Fruit fly (Drosophila melanogaster) whole organism, embryonic: ENCODE measurements around the gene Fie.

Source experiments
- Aef1 ChIP-seq: fragments of 200-800 bp; sonication (Bioruptor generic); IDR thresholded peaks from 3 replicates; pipeline ENCODE4 v1.3.6; 2022; ENCODE audit warnings: missing biosample characterization, missing genetic modification characterization
- Awh ChIP-seq: fragments of 200-800 bp; sonication (Bioruptor generic); IDR thresholded peaks from 2 replicates; pipeline ENCODE4, ENCODE4 v1.3.6; 2022; ENCODE audit warnings: missing biosample characterization, missing genetic modification characterization
- Bdp1 ChIP-seq: fragments of 200-800 bp; sonication (Bioruptor generic); optimal IDR thresholded peaks from 3 replicates; lab custom pipeline; 2016; ENCODE audit warnings: missing biosample characterization, missing genetic modification characterization
- Bgb ChIP-seq: fragments of 200-800 bp; sonication (Bioruptor generic); IDR thresholded peaks from 2 replicates; pipeline ENCODE4 v1.3.6; 2022; ENCODE audit warnings: missing biosample characterization, missing genetic modification characterization; ENCODE audit not compliant: partially characterized antibody
- BtbVII ChIP-seq: fragments of 200-800 bp; sonication (Bioruptor generic); optimal IDR thresholded peaks from 3 replicates; lab custom pipeline; 2017; ENCODE audit warnings: missing biosample characterization, mild to moderate bottlenecking, missing genetic modification characterization
- C15 ChIP-seq: fragments of 200-800 bp; sonication (Bioruptor generic); IDR thresholded peaks from 3 replicates; pipeline ENCODE4 v1.3.6; 2022; ENCODE audit warnings: missing biosample characterization, missing genetic modification characterization
- CG10654 ChIP-seq: fragments of 200-800 bp; sonication (Bioruptor generic); optimal IDR thresholded peaks from 2 replicates; lab custom pipeline; 2016; ENCODE audit warnings: missing biosample characterization, missing genetic modification characterization
- CG12071 ChIP-seq: fragments of 200-800 bp; sonication (Bioruptor generic); optimal IDR thresholded peaks from 3 replicates; lab custom pipeline; 2018; ENCODE audit warnings: missing biosample characterization, mild to moderate bottlenecking, missing genetic modification characterization
- CG12155 ChIP-seq: fragments of 200-800 bp; sonication (Bioruptor generic); optimal IDR thresholded peaks from 3 replicates; lab custom pipeline; 2016; ENCODE audit warnings: missing biosample characterization, missing genetic modification characterization
- CG13424 ChIP-seq: fragments of 200-800 bp; sonication (Bioruptor generic); optimal IDR thresholded peaks from 2 replicates; lab custom pipeline; 2019; ENCODE audit warnings: missing biosample characterization, mild to moderate bottlenecking, missing genetic modification characterization, moderate library complexity
- CG15073 ChIP-seq: fragments of 200-800 bp; sonication (Bioruptor generic); optimal IDR thresholded peaks from 2 replicates; lab custom pipeline; 2016; ENCODE audit warnings: missing biosample characterization, missing genetic modification characterization
- CG1603 ChIP-seq: fragments of 200-800 bp; sonication (Bioruptor generic); optimal IDR thresholded peaks from 2 replicates; lab custom pipeline; 2019; ENCODE audit warnings: missing biosample characterization, mild to moderate bottlenecking, missing genetic modification characterization, moderate library complexity
- CG18011 ChIP-seq: fragments of 200-800 bp; sonication (Bioruptor generic); optimal IDR thresholded peaks from 2 replicates; lab custom pipeline; 2017; ENCODE audit warnings: missing biosample characterization, missing genetic modification characterization, mild to moderate bottlenecking, moderate library complexity, missing genotype
- CG3726 ChIP-seq: fragments of 200-800 bp; sonication (Bioruptor generic); IDR thresholded peaks from 3 replicates; pipeline ENCODE4, ENCODE4 v1.3.6; 2022; ENCODE audit warnings: missing biosample characterization, missing genetic modification characterization
- CG3838 ChIP-seq: fragments of 200-800 bp; sonication (Bioruptor generic); optimal IDR thresholded peaks from 3 replicates; lab custom pipeline; 2016; ENCODE audit warnings: missing biosample characterization, missing genetic modification characterization
- CG3995 ChIP-seq: fragments of 200-800 bp; sonication (Bioruptor generic); optimal IDR thresholded peaks from 3 replicates; lab custom pipeline; 2016; ENCODE audit warnings: missing biosample characterization, missing genetic modification characterization
- CG4404 ChIP-seq: fragments of 200-800 bp; sonication (Bioruptor generic); IDR thresholded peaks from 2 replicates; pipeline ENCODE4 v1.3.6; 2022; ENCODE audit warnings: missing biosample characterization, missing genetic modification characterization
- CG9797 ChIP-seq: fragments of 200-800 bp; sonication (Bioruptor generic); optimal IDR thresholded peaks from 3 replicates; lab custom pipeline; 2018; ENCODE audit warnings: missing biosample characterization, mild to moderate bottlenecking, missing genetic modification characterization
- CG9876 ChIP-seq: fragments of 200-800 bp; sonication (Bioruptor generic); optimal IDR thresholded peaks from 2 replicates; lab custom pipeline; 2016; ENCODE audit warnings: missing biosample characterization, missing genetic modification characterization
- Camta ChIP-seq: fragments of 200-800 bp; sonication (Bioruptor generic); optimal IDR thresholded peaks from 2 replicates; lab custom pipeline; 2016; ENCODE audit warnings: missing biosample characterization, missing genetic modification characterization
- CrebB ChIP-seq: fragments of 200-800 bp; sonication (Bioruptor generic); optimal IDR thresholded peaks from 3 replicates; lab custom pipeline; 2018; ENCODE audit warnings: missing biosample characterization, mild to moderate bottlenecking, missing genetic modification characterization
- Dip3 ChIP-seq: fragments of 200-800 bp; sonication (Bioruptor generic); optimal IDR thresholded peaks from 3 replicates; lab custom pipeline; 2016; ENCODE audit warnings: missing biosample characterization, missing genetic modification characterization
- E2f1 ChIP-seq: fragments of 200-800 bp; sonication (Bioruptor generic); IDR thresholded peaks from 2 replicates; pipeline ENCODE4 v1.3.6; 2022; ENCODE audit warnings: missing biosample characterization, missing genetic modification characterization
- E2f2 ChIP-seq: fragments of 200-800 bp; sonication (Bioruptor generic); IDR thresholded peaks from 2 replicates; pipeline ENCODE4 v1.3.6; 2022; ENCODE audit warnings: missing biosample characterization, missing genetic modification characterization
- Fer3 ChIP-seq: fragments of 200-800 bp; sonication (Bioruptor generic); optimal IDR thresholded peaks from 2 replicates; lab custom pipeline; 2018; ENCODE audit warnings: missing biosample characterization, mild to moderate bottlenecking, missing genetic modification characterization, moderate library complexity
- HLH54F ChIP-seq: fragments of 200-800 bp; sonication (Bioruptor generic); optimal IDR thresholded peaks from 3 replicates; lab custom pipeline; 2016; ENCODE audit warnings: missing biosample characterization, missing genetic modification characterization
- Hmr ChIP-seq: fragments of 200-800 bp; sonication (Bioruptor generic); optimal IDR thresholded peaks from 3 replicates; lab custom pipeline; 2017; ENCODE audit warnings: mild to moderate bottlenecking, missing biosample characterization, missing genetic modification reagents, missing genetic modification characterization
- Med ChIP-seq: fragments of 200-800 bp; sonication (Bioruptor generic); peaks from one replicate; lab custom pipeline; 2016; ENCODE audit warnings: missing biosample characterization, missing genetic modification characterization, mild to moderate bottlenecking, inconsistent platforms, moderate library complexity
- Scr ChIP-seq: fragments of 200-800 bp; sonication (Bioruptor generic); IDR thresholded peaks from 2 replicates; pipeline ENCODE4 v1.3.6; 2022; ENCODE audit warnings: missing biosample characterization, missing genetic modification characterization; ENCODE audit not compliant: partially characterized antibody
- TFAM ChIP-seq: fragments of 200-800 bp; sonication (Bioruptor generic); optimal IDR thresholded peaks from 2 replicates; lab custom pipeline; 2017; ENCODE audit warnings: missing biosample characterization, missing genetic modification characterization, inconsistent platforms
- aop ChIP-seq: fragments of 200-800 bp; sonication (Bioruptor generic); IDR thresholded peaks from 2 replicates; pipeline ENCODE4 v1.3.6; 2022; ENCODE audit warnings: missing biosample characterization, missing genetic modification characterization
- ase ChIP-seq: fragments of 200-800 bp; sonication (Bioruptor generic); IDR thresholded peaks from 3 replicates; pipeline ENCODE4 v1.3.6; 2022; ENCODE audit warnings: missing biosample characterization, missing genetic modification characterization
- ash1 ChIP-seq: fragments of 200-800 bp; sonication (Bioruptor generic); optimal IDR thresholded peaks from 2 replicates; lab custom pipeline; 2018; ENCODE audit warnings: missing biosample characterization, mild to moderate bottlenecking, missing genetic modification characterization
- bsh ChIP-seq, 2 experiments: fragments of 200-800 bp; sonication (Bioruptor generic); optimal IDR thresholded peaks; 2 replicates each; lab custom pipeline; 2017 to 2018; ENCODE audit warnings: mild to moderate bottlenecking in 2 of 2, missing biosample characterization in 2 of 2, missing genetic modification characterization in 2 of 2, moderate library complexity in 1 of 2
- croc ChIP-seq: fragments of 200-800 bp; sonication (Bioruptor generic); conservative IDR thresholded peaks from 3 replicates; pipeline ENCODE4 v1.3.6; 2022; ENCODE audit warnings: missing biosample characterization, missing genetic modification characterization
- exex ChIP-seq: fragments of 200-800 bp; sonication (Bioruptor generic); optimal IDR thresholded peaks from 4 replicates; lab custom pipeline; 2018; ENCODE audit warnings: missing biosample characterization, mild to moderate bottlenecking, missing genetic modification characterization, moderate library complexity
- fu2 ChIP-seq: fragments of 200-800 bp; sonication (Bioruptor generic); optimal IDR thresholded peaks from 2 replicates; lab custom pipeline; 2016; ENCODE audit warnings: missing biosample characterization, missing genetic modification characterization
- jumu ChIP-seq: fragments of 200-800 bp; sonication (Bioruptor generic); optimal IDR thresholded peaks from 3 replicates; lab custom pipeline; 2016; ENCODE audit warnings: missing biosample characterization, missing genetic modification characterization
- kay ChIP-seq: fragments of 200-800 bp; sonication (Bioruptor generic); optimal IDR thresholded peaks from 2 replicates; lab custom pipeline; 2016; ENCODE audit warnings: missing biosample characterization, missing genetic modification characterization
- lmd ChIP-seq: fragments of 200-800 bp; sonication (Bioruptor generic); IDR thresholded peaks from 2 replicates; pipeline ENCODE4 v1.3.6; 2022; ENCODE audit warnings: missing biosample characterization, missing genetic modification characterization
- nau ChIP-seq: fragments of 200-800 bp; sonication (Bioruptor generic); optimal IDR thresholded peaks from 3 replicates; lab custom pipeline; 2017; ENCODE audit warnings: missing biosample characterization, mild to moderate bottlenecking, missing genetic modification characterization, missing genetic modification reagents
- org-1 ChIP-seq: fragments of 200-800 bp; sonication (Bioruptor generic); optimal IDR thresholded peaks from 2 replicates; lab custom pipeline; 2017; ENCODE audit warnings: missing biosample characterization, missing genetic modification characterization
- otp ChIP-seq: fragments of 200-800 bp; sonication (Bioruptor generic); IDR thresholded peaks from 3 replicates; pipeline ENCODE4, ENCODE4 v1.3.6; 2022; ENCODE audit warnings: missing biosample characterization, missing genetic modification characterization
- pb ChIP-seq: fragments of 200-800 bp; sonication (Bioruptor generic); optimal IDR thresholded peaks from 3 replicates; lab custom pipeline; 2016; ENCODE audit warnings: missing biosample characterization, missing genetic modification characterization
- sd ChIP-seq: fragments of 200-800 bp; sonication (Bioruptor generic); optimal IDR thresholded peaks from 3 replicates; lab custom pipeline; 2018; ENCODE audit warnings: missing biosample characterization, mild to moderate bottlenecking, missing genetic modification characterization, moderate library complexity
- sens ChIP-seq: fragments of 200-800 bp; sonication (Bioruptor generic); peaks from one replicate; lab custom pipeline; 2016; ENCODE audit warnings: missing biosample characterization, missing genetic modification characterization
- shn ChIP-seq: fragments of 200-800 bp; sonication (Bioruptor generic); optimal IDR thresholded peaks from 3 replicates; lab custom pipeline; 2016; ENCODE audit warnings: missing biosample characterization, missing genetic modification characterization
- sima ChIP-seq: fragments of 200-800 bp; sonication (Bioruptor generic); optimal IDR thresholded peaks from 2 replicates; lab custom pipeline; 2016; ENCODE audit warnings: missing biosample characterization, missing genetic modification characterization
- stc ChIP-seq: fragments of 200-800 bp; sonication (Bioruptor generic); IDR thresholded peaks from 2 replicates; pipeline ENCODE4 v1.3.6; 2022; ENCODE audit warnings: missing biosample characterization, missing genetic modification characterization
- zfh1 ChIP-seq: fragments of 200-800 bp; sonication (Bioruptor generic); IDR thresholded peaks from 3 replicates; pipeline ENCODE4 v1.3.6; 2022; ENCODE audit warnings: missing biosample characterization, missing genetic modification characterization

Fie gene

dm6 chr3L:3855194-3855980 lies 37.0 kb upstream of the Fie start (continued):
- no peak for TF ChIP-seq CrebB (tag; lab: Kevin White, UChicago)
- TF ChIP-seq pb (GFP tag; lab: Kevin White, UChicago) = no peak
- TF ChIP-seq Scr (GFP tag; lab: Robert Waterston, UW) = no peak
- peak; percentile 22 for TF ChIP-seq CG10654 (GFP tag; lab: Kevin White, UChicago)
- TF ChIP-seq CG9797 (GFP tag; lab: Kevin White, UChicago) = no peak
- TF ChIP-seq TFAM = no peak
- TF ChIP-seq Dip3 (GFP tag; lab: Kevin White, UChicago) = no peak
- TF ChIP-seq otp (GFP tag; lab: Robert Waterston, UW) = 0 out of 3 replicates have a peak, but pooled peaks have one; percentile 25
- no peak for TF ChIP-seq shn (GFP tag; lab: Kevin White, UChicago)
- TF ChIP-seq kay (GFP tag; lab: Kevin White, UChicago) = no peak
- no peak for TF ChIP-seq Bdp1 (GFP tag; lab: Kevin White, UChicago)
- TF ChIP-seq Camta (GFP tag; lab: Kevin White, UChicago) = peak; percentile 1
- no peak for TF ChIP-seq CG3995
- TF ChIP-seq Fer3 = no peak
- TF ChIP-seq lmd (GFP tag; lab: Robert Waterston, UW) = peak; percentile 47; the same call in 1 of the 2 replicates
- TF ChIP-seq E2f1 (GFP tag; lab: Robert Waterston, UW) = 0 out of 2 replicates have a peak, but pooled peaks have one; percentile 22
- TF ChIP-seq fu2 (GFP tag; lab: Kevin White, UChicago) = no peak
- no peak for TF ChIP-seq CG9876 (GFP tag; lab: Kevin White, UChicago)
- peak; percentile 14 for TF ChIP-seq Hmr (GFP tag; lab: Kevin White, UChicago)
- TF ChIP-seq CG15073 (GFP tag; lab: Kevin White, UChicago) = no peak
- no peak for TF ChIP-seq aop
- peak; percentile 48; the same call in 1 of the 3 replicates for TF ChIP-seq croc (GFP tag; lab: Robert Waterston, UW)
- TF ChIP-seq jumu = no peak
- peak; percentile 13 for TF ChIP-seq org-1 (GFP tag; lab: Kevin White, UChicago)
- TF ChIP-seq C15 = no peak
- no peak for TF ChIP-seq ash1 (GFP tag; lab: Kevin White, UChicago)

- TF ChIP-seq sd (tag; lab: Kevin White, UChicago) (peak; percentile 41), BtbVII (GFP tag; lab: Kevin White, UChicago) (no peak), Awh (GFP tag; lab: Robert Waterston, UW) (peak; percentile 82), shn (GFP tag; lab: Kevin White, UChicago) (no peak), CG3838 (GFP tag; lab: Kevin White, UChicago) (no peak), nau (GFP tag; lab: Kevin White, UChicago) (no peak), CG3726 (GFP tag; lab: Robert Waterston, UW) (no peak), CG9797 (GFP tag; lab: Kevin White, UChicago) (no peak), exex (no peak), CG13424 (tag; lab: Kevin White, UChicago) (no peak), HLH54F (GFP tag; lab: Kevin White, UChicago) (no peak), Aef1 (GFP tag; lab: Robert Waterston, UW) (no peak), Med (GFP tag; lab: Kevin White, UChicago) (peak; percentile 62), Bgb (GFP tag; lab: Robert Waterston, UW) (no peak), bsh (GFP tag; optimal IDR thresholded peaks at IDR 0.05; lab: Kevin White, UChicago) (no peak), CG4404 (no peak), sima (no peak), CG18011 (GFP tag; lab: Kevin White, UChicago) (no peak), CG1603 (tag; lab: Kevin White, UChicago) (no peak), sens (GFP tag; lab: Kevin White, UChicago) (peak; percentile 53), stc (GFP tag; lab: Robert Waterston, UW) (0 out of 2 replicates have a peak, but pooled peaks have one; percentile 13), CG12071 (GFP tag; lab: Kevin White, UChicago) (no peak), CG12155 (no peak), E2f2 (GFP tag; lab: Robert Waterston, UW) (no peak), ase (GFP tag; lab: Robert Waterston, UW) (no peak), zfh1 (GFP tag; lab: Robert Waterston, UW) (no peak)
Observed at dm6 chr3L:3856004-3856403, 36.4 kb upstream of the Fie start.
